Worm (Caenorhabditis elegans) whole organism, L3 larva: ENCODE results near the gene C10B5.1.

Experiments
- daf-12 ChIP-seq: fragments of 150-350 bp; optimal IDR thresholded peaks from 2 replicates; lab custom pipeline; 2014; ENCODE audit warnings: missing biosample characterization, missing genetic modification reagents, missing genetic modification characterization
- elt-1 ChIP-seq: fragments of 150-350 bp; optimal IDR thresholded peaks from 2 replicates; lab custom pipeline; 2014; ENCODE audit warnings: missing biosample characterization, missing genetic modification characterization
- nhr-77 ChIP-seq: fragments of 150-350 bp; optimal IDR thresholded peaks from 2 replicates; lab custom pipeline; 2014; ENCODE audit warnings: missing biosample characterization, missing genetic modification characterization
- pha-4 ChIP-seq: fragments of 150-350 bp; optimal IDR thresholded peaks from 2 replicates; lab custom pipeline; 2014; ENCODE audit warnings: missing biosample characterization, missing genetic modification reagents, missing genetic modification characterization
- sea-2 ChIP-seq: fragments of 150-350 bp; sonication (generic microtip); optimal IDR thresholded peaks from 4 replicates; lab custom pipeline; 2014; ENCODE audit warnings: missing biosample characterization, missing genetic modification reagents, missing genetic modification characterization
- tbx-2 ChIP-seq: sonication (generic microtip); optimal IDR thresholded peaks from 2 replicates; lab custom pipeline; 2016; ENCODE audit warnings: mild to moderate bottlenecking, missing genetic modification characterization, missing compliant biosample characterization

- TF ChIP-seq elt-1 (tag; lab: Kevin White, UChicago) (no peak), pha-4 (tag; lab: Kevin White, UChicago) (no peak), sea-2 (GFP tag; lab: Kevin White, UChicago) (no peak), daf-12 (no peak), tbx-2 (no peak), nhr-77 (tag; lab: Kevin White, UChicago) (no peak)
Measured at ce11 chrV:8622314-8622713, 41.3 kb downstream of the C10B5.1 start, which contains the start of gene F41E6.1.
